Worm (Caenorhabditis elegans): ENCODE data around the gene C05E4.7.

C05E4.7 gene

DNA sequence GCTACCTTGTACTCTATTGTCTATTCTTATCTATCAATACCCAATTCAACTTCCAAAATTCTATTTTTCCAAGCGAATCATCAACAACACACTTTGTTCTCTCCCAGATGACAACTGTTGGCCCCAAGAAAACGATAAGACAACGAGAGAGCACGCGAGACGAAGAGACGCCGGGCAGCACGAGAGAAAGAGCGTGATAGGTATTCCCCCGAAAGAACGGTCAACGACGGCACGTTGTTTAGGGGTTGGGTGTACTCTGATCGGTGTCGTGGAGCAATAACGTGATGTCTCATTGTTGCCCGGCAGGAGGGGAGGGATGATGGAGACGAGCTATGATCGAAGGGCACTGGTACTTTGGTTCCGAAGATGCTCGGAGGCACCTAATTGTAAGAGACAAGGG, 10.6 kb upstream of the C05E4.7 start (continued):
- TF ChIP-seq nhr-11 (tag; optimal IDR thresholded peaks at IDR 0.05): no peak
- no peak for TF ChIP-seq eyg-1 (tag; optimal IDR thresholded peaks at IDR 0.05)
- TF ChIP-seq ztf-16 (tag; optimal IDR thresholded peaks at IDR 0.05): no peak
- no peak for TF ChIP-seq sdc-2 (tag; optimal IDR thresholded peaks at IDR 0.05)
- no peak for TF ChIP-seq pha-2 (tag; optimal IDR thresholded peaks at IDR 0.05)
- TF ChIP-seq lin-11 (tag; optimal IDR thresholded peaks at IDR 0.05): no peak
- no peak for TF ChIP-seq ceh-45 (GFP tag; IDR thresholded peaks at IDR 0.05)
- TF ChIP-seq fax-1 (tag; optimal IDR thresholded peaks at IDR 0.05): no peak
- TF ChIP-seq C38D4.7 (GFP tag; optimal IDR thresholded peaks at IDR 0.05): no peak
- no peak for TF ChIP-seq ahr-1 (tag; optimal IDR thresholded peaks at IDR 0.05)
- TF ChIP-seq K09A11.1 (tag; optimal IDR thresholded peaks at IDR 0.05; ENCODE audit: insufficient read depth): no peak
- TF ChIP-seq sox-4 (tag; optimal IDR thresholded peaks at IDR 0.05): no peak
- TF ChIP-seq Y22D7AL.16 (tag; optimal IDR thresholded peaks at IDR 0.05): no peak
- TF ChIP-seq hlh-8 (tag; optimal IDR thresholded peaks at IDR 0.05): no peak
- no peak for TF ChIP-seq tbx-7 (tag; optimal IDR thresholded peaks at IDR 0.05)
- TF ChIP-seq pag-3 (tag; optimal IDR thresholded peaks at IDR 0.05; ENCODE audit: borderline replicate concordance): no peak
- TF ChIP-seq K02D7.2 (tag; optimal IDR thresholded peaks at IDR 0.05): no peak
- peak; percentile 80 for TF ChIP-seq elt-2 (tag; optimal IDR thresholded peaks at IDR 0.05)
- TF ChIP-seq dve-1 (tag; optimal IDR thresholded peaks at IDR 0.05): peak; percentile 5
- TF ChIP-seq pax-1 (tag; optimal IDR thresholded peaks at IDR 0.05): no peak
- no peak for TF ChIP-seq elt-4 (tag; optimal IDR thresholded peaks at IDR 0.05)
- peak; percentile 78 for TF ChIP-seq nfya-1 (tag; optimal IDR thresholded peaks at IDR 0.05)

- TF ChIP-seq unc-3 (GFP tag; conservative IDR thresholded peaks at IDR 0.05): no peak
- no peak for TF ChIP-seq unc-3 (tag; optimal IDR thresholded peaks at IDR 0.05)
- no peak for TF ChIP-seq ceh-19 (GFP tag; optimal IDR thresholded peaks at IDR 0.05)
- TF ChIP-seq elt-4 (tag; optimal IDR thresholded peaks at IDR 0.05): no peak
- TF ChIP-seq pqm-1 (tag; optimal IDR thresholded peaks at IDR 0.05): no peak
Measured at ce11 chrV:736171-736570, 5.7 kb upstream of the C05E4.7 start, which contains the start of gene srj-25. Gene srj-25 (minus strand): TSS chrV:736271.

ce11 chrV:738770-739169, 3.1 kb upstream of the C05E4.7 start, which contains the start of gene srj-24:
Gene srj-24 (minus strand): TSS chrV:738870.
- TF ChIP-seq gmeb-2 (tag; optimal IDR thresholded peaks at IDR 0.05) (no peak), C08G9.2 (tag; optimal IDR thresholded peaks at IDR 0.05) (no peak), lim-6 (tag; optimal IDR thresholded peaks at IDR 0.05) (no peak), pha-2 (tag; optimal IDR thresholded peaks at IDR 0.05) (no peak), ceh-6 (GFP tag; optimal IDR thresholded peaks at IDR 0.05) (no peak), hlh-13 (GFP tag; optimal IDR thresholded peaks at IDR 0.05) (no peak), ceh-24 (tag; optimal IDR thresholded peaks at IDR 0.05) (no peak), F13H6.1 (tag; optimal IDR thresholded peaks at IDR 0.05) (no peak)

ce11 chrV:743348-743747, 1.4 kb downstream of the C05E4.7 start, which contains the start of gene str-134:
Gene str-134 (plus strand): TSS chrV:743648.
- no peak for TF ChIP-seq npax-4 (tag; optimal IDR thresholded peaks at IDR 0.05)
- no peak for TF ChIP-seq ceh-24 (tag; optimal IDR thresholded peaks at IDR 0.05)
- no peak for TF ChIP-seq nhr-11 (tag; optimal IDR thresholded peaks at IDR 0.05)
- no peak for TF ChIP-seq pag-3 (tag; optimal IDR thresholded peaks at IDR 0.05; ENCODE audit: borderline replicate concordance)
- no peak for TF ChIP-seq pqm-1 (tag; optimal IDR thresholded peaks at IDR 0.05)
- no peak for TF ChIP-seq hlh-30 (tag; optimal IDR thresholded peaks at IDR 0.05; ENCODE audit: insufficient read depth)
- no peak for TF ChIP-seq Y22D7AL.16 (tag; optimal IDR thresholded peaks at IDR 0.05)
- TF ChIP-seq unc-42 (tag; optimal IDR thresholded peaks at IDR 0.05): no peak
- TF ChIP-seq hlh-8 (tag; optimal IDR thresholded peaks at IDR 0.05): no peak
- no peak for TF ChIP-seq pat-9 (tag; optimal IDR thresholded peaks at IDR 0.05)
- no peak for TF ChIP-seq madf-2 (tag; optimal IDR thresholded peaks at IDR 0.05)
- no peak for TF ChIP-seq dmd-4 (tag; optimal IDR thresholded peaks at IDR 0.05; ENCODE audit: borderline replicate concordance)
- no peak for TF ChIP-seq ceh-18 (tag; optimal IDR thresholded peaks at IDR 0.05)
- TF ChIP-seq ceh-34 (tag; optimal IDR thresholded peaks at IDR 0.05): no peak
- no peak for TF ChIP-seq ama-1 (optimal IDR thresholded peaks at IDR 0.05)
- no peak for TF ChIP-seq ttx-3 (tag; optimal IDR thresholded peaks at IDR 0.05)

All from whole organism, late embryonic.